Worm (Caenorhabditis elegans): ENCODE data around the gene T14B4.20.

T14B4.20 gene

DNA sequence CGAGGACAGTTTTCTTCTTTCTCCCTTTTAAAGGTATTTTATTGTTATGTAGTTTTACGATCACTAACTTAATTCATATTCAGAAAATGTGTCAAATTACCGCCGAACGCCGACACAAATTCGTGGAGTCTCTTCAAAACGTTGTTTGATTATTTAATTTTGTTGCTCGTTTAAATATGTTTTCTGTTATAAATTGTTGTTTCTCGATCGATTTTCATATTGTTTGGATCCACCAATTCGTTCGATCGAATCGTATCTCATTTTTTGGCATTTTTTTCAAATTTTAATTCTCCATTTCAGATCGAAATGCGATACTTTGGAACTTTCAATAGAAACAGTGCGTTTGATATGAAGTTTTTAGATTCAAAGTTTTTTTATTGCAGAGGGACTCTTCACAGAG lies 25.9 kb downstream of the T14B4.20 start, which contains the start of gene F41G3.6:
Gene F41G3.6, plus strand, starts transcription at position 301 of the 400 bp plus-strand sequence.
- TF ChIP-seq zag-1 (tag; optimal IDR thresholded peaks at IDR 0.05) (no peak), lsy-12 (tag; optimal IDR thresholded peaks at IDR 0.05) (no peak), ceh-28 (tag; optimal IDR thresholded peaks at IDR 0.05) (no peak), hmg-11 (tag; optimal IDR thresholded peaks at IDR 0.05) (no peak), ztf-4 (tag; optimal IDR thresholded peaks at IDR 0.05) (no peak), elt-1 (tag; optimal IDR thresholded peaks at IDR 0.05) (no peak), nfya-1 (tag; optimal IDR thresholded peaks at IDR 0.05; ENCODE audit: insufficient read depth) (no peak), nhr-43 (tag; optimal IDR thresholded peaks at IDR 0.05; ENCODE audit: poor library complexity, severe bottlenecking) (no peak), nhr-23 (tag; optimal IDR thresholded peaks at IDR 0.05) (no peak), ceh-9 (tag; optimal IDR thresholded peaks at IDR 0.05) (no peak), fos-1 (tag; optimal IDR thresholded peaks at IDR 0.05) (no peak), nhr-12 (tag; optimal IDR thresholded peaks at IDR 0.05) (no peak), nhr-28 (tag; optimal IDR thresholded peaks at IDR 0.05) (no peak), ama-1 (optimal IDR thresholded peaks at IDR 0.05) (no peak), elt-2 (tag; optimal IDR thresholded peaks at IDR 0.05) (no peak), eor-1 (tag; optimal IDR thresholded peaks at IDR 0.05) (no peak), fkh-2 (tag; optimal IDR thresholded peaks at IDR 0.05) (no peak), fkh-10 (GFP tag; optimal IDR thresholded peaks at IDR 0.05) (no peak), tbx-2 (tag; optimal IDR thresholded peaks at IDR 0.05) (no peak)

DNA sequence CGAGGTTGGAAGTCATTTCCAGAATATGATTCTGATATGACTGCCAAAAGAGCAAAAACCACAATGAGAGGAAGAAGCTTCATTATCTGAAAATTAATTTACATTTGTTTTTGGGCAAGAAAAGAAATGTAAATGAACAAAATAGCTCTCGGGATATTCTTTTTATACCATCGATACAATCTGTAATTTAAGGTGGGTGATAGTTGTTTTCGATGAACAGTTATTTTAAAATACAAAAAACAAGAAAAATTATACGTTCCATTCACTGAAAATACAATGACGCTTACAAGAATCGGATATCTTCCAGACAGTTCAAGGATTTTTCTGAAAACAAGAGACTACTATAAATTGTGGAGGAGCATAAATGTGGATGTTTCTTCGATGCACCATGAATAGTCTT lies 27.9 kb downstream of the T14B4.20 start, which contains the start of gene ins-15:
Gene ins-15, minus strand, starts transcription at position 101 of the 400 bp plus-strand sequence.
- TF ChIP-seq lin-15B (tag; optimal IDR thresholded peaks at IDR 0.05) (no peak), elt-1 (tag; optimal IDR thresholded peaks at IDR 0.05) (no peak), lsy-12 (tag; optimal IDR thresholded peaks at IDR 0.05) (no peak), ceh-82 (tag; optimal IDR thresholded peaks at IDR 0.05) (no peak), unc-39 (tag; optimal IDR thresholded peaks at IDR 0.05) (no peak), nhr-12 (tag; optimal IDR thresholded peaks at IDR 0.05) (no peak), nhr-67 (tag; optimal IDR thresholded peaks at IDR 0.05) (no peak), lin-39 (tag; optimal IDR thresholded peaks at IDR 0.05) (no peak), R02D3.7 (tag; optimal IDR thresholded peaks at IDR 0.05) (no peak), ama-1 (optimal IDR thresholded peaks at IDR 0.05) (no peak), nhr-237 (tag; optimal IDR thresholded peaks at IDR 0.05) (no peak), daf-12 (tag; optimal IDR thresholded peaks at IDR 0.05) (no peak), ceh-28 (tag; optimal IDR thresholded peaks at IDR 0.05) (no peak), pqm-1 (tag; optimal IDR thresholded peaks at IDR 0.05) (no peak)

DNA sequence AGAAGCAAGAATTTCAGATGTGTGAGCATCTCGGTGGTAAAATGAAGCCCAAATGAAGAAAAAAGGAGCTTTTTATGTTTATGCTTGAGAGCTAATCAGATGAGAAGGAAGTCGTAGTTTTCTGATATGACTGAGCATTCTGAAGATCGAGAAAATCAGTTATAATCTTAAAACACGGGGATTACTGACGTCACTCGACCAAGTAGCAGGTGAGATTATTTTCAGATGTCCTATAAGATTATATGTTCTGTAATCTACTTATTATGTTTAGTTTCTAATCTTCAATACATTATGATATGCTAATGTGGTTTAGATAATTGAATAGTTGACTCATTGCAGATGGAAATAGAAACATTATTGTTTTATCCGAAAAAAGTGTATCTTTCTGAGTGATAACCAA lies 29.1 kb downstream of the T14B4.20 start, which contains the start of gene ins-14:
Gene ins-14, minus strand, starts transcription at position 32 of the 400 bp plus-strand sequence.
- no peak for TF ChIP-seq jun-1 (tag; optimal IDR thresholded peaks at IDR 0.05)
- no peak for TF ChIP-seq aly-2 (tag; optimal IDR thresholded peaks at IDR 0.05)
- no peak for TF ChIP-seq elt-3 (tag; optimal IDR thresholded peaks at IDR 0.05)
- TF ChIP-seq egl-5 (tag; optimal IDR thresholded peaks at IDR 0.05): no peak

DNA sequence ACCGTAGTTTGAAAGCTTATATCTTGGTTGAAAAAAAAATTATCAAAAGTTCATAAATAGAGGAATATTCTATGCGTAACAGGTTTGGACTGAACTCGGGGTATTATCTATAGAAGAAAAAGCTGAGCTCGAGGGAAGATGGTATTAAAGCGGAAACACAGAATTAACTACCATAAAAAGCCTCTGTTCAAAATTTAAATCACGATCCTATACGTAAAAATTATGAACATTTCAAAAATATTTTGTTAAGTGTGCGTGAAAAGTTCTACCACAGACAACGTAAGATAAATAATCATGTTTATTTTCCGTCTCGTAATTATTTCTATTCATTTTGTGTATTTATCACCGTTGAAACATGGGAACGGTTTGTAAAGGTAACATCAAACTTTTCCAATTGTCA lies 29.7 kb downstream of the T14B4.20 start, which contains the start of gene F41G3.5:
Gene F41G3.5, plus strand, starts transcription at position 301 of the 400 bp plus-strand sequence.
- no peak for TF ChIP-seq nhr-11 (tag; optimal IDR thresholded peaks at IDR 0.05)
- no peak for TF ChIP-seq ztf-4 (tag; optimal IDR thresholded peaks at IDR 0.05)
- no peak for TF ChIP-seq nhr-28 (tag; optimal IDR thresholded peaks at IDR 0.05)
- no peak for TF ChIP-seq R02D3.7 (tag; optimal IDR thresholded peaks at IDR 0.05)
- TF ChIP-seq unc-39 (tag; optimal IDR thresholded peaks at IDR 0.05): no peak
- TF ChIP-seq lsy-12 (tag; optimal IDR thresholded peaks at IDR 0.05): no peak
- TF ChIP-seq lin-39 (tag; optimal IDR thresholded peaks at IDR 0.05): no peak
- no peak for TF ChIP-seq snpc-4 (tag; optimal IDR thresholded peaks at IDR 0.05)
- TF ChIP-seq hmg-11 (tag; optimal IDR thresholded peaks at IDR 0.05): no peak
- TF ChIP-seq skn-1 (tag; optimal IDR thresholded peaks at IDR 0.05): no peak
- no peak for TF ChIP-seq elt-3 (tag; optimal IDR thresholded peaks at IDR 0.05)
- TF ChIP-seq nhr-12 (tag; optimal IDR thresholded peaks at IDR 0.05): no peak
- TF ChIP-seq pqm-1 (tag; optimal IDR thresholded peaks at IDR 0.05): no peak

DNA sequence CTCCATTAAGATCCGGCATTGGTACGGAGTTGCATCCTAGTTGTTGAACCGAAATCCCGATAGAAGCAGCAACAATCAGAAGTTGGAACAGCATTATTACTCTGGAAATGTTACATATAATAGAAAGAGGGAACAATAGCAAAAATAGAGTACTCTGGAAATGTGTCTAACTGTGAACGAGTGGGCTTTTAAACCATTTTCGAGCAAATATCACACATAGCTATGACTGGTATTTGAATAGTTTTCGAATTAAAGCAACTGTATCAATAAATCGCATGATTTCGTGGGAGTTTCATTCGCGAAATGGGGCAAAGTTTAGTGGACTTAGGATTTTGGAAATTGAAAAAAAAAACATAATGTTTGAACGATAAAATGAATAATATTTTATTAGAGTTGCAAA lies 32.7 kb downstream of the T14B4.20 start, which contains the start of gene F41G3.10:
Gene F41G3.10, minus strand, starts transcription at position 101 of the 400 bp plus-strand sequence.
- TF ChIP-seq daf-12 (tag; optimal IDR thresholded peaks at IDR 0.05) (no peak), aly-2 (tag; optimal IDR thresholded peaks at IDR 0.05) (no peak), nhr-23 (tag; optimal IDR thresholded peaks at IDR 0.05) (no peak), elt-1 (tag; optimal IDR thresholded peaks at IDR 0.05) (no peak)
